Worm (Caenorhabditis elegans) whole organism, L4 larva: ENCODE data around the gene sgo-1.

ENCODE experiments used
- R02D3.7 ChIP-seq: fragments of 150-350 bp; sonication (generic microtip); optimal IDR thresholded peaks from 3 replicates; lab custom pipeline; 2014; ENCODE audit warnings: missing biosample characterization, missing genetic modification characterization
- ZK337.2 ChIP-seq: fragments of 200-800 bp; sonication (Bioruptor generic); IDR thresholded peaks from 2 replicates; pipeline ENCODE4 v1.3.6; 2022; ENCODE audit warnings: missing genetic modification reagents, missing genetic modification characterization, missing compliant biosample characterization
- ctbp-1 ChIP-seq: fragments of 200-800 bp; sonication (Bioruptor generic); IDR thresholded peaks from 2 replicates; pipeline ENCODE4 v1.3.6; 2022; ENCODE audit warnings: missing genetic modification reagents, missing genetic modification characterization, missing compliant biosample characterization
- lin-13 ChIP-seq: fragments of 150-350 bp; optimal IDR thresholded peaks from 2 replicates; lab custom pipeline; 2014; ENCODE audit warnings: missing biosample characterization, missing genetic modification reagents, missing genetic modification characterization
- madf-5 ChIP-seq, 2 experiments: fragments of 200-800 bp; sonication (Bioruptor generic); IDR thresholded peaks; 2 replicates each; pipeline ENCODE4 v1.3.6; 2022; ENCODE audit warnings: missing compliant biosample characterization in 2 of 2, missing genetic modification characterization in 2 of 2
- mep-1 ChIP-seq: fragments of 150-350 bp; sonication (generic microtip); optimal IDR thresholded peaks from 3 replicates; lab custom pipeline; 2014; ENCODE audit warnings: missing biosample characterization, missing genetic modification characterization
- mxl-2 ChIP-seq: fragments of 200-800 bp; sonication (Bioruptor generic); conservative IDR thresholded peaks from 2 replicates; pipeline ENCODE4 v1.3.6; 2022; ENCODE audit warnings: missing genetic modification reagents, missing genetic modification characterization, missing compliant biosample characterization
- nhr-11 ChIP-seq: fragments of 150-350 bp; optimal IDR thresholded peaks from 2 replicates; lab custom pipeline; 2014; ENCODE audit warnings: missing biosample characterization, missing genetic modification characterization
- nhr-111 ChIP-seq: fragments of 200-800 bp; sonication (Bioruptor generic); optimal IDR thresholded peaks from 2 replicates; lab custom pipeline; 2018; ENCODE audit warnings: mild to moderate bottlenecking, missing genetic modification characterization, missing compliant biosample characterization
- nhr-237 ChIP-seq: sonication (generic microtip); optimal IDR thresholded peaks from 2 replicates; lab custom pipeline; 2017; ENCODE audit warnings: missing biosample characterization, missing genetic modification characterization
- nhr-28 ChIP-seq: fragments of 150-350 bp; optimal IDR thresholded peaks from 2 replicates; lab custom pipeline; 2014; ENCODE audit warnings: missing biosample characterization, missing genetic modification characterization
- nhr-41 ChIP-seq: fragments of 200-800 bp; sonication (Bioruptor generic); IDR thresholded peaks from 2 replicates; pipeline ENCODE4 v1.3.6; 2022; ENCODE audit warnings: missing genetic modification reagents, missing genetic modification characterization, missing compliant biosample characterization
- nhr-77 ChIP-seq: fragments of 150-350 bp; optimal IDR thresholded peaks from 2 replicates; lab custom pipeline; 2014; ENCODE audit warnings: missing biosample characterization, missing genetic modification characterization

DNA sequence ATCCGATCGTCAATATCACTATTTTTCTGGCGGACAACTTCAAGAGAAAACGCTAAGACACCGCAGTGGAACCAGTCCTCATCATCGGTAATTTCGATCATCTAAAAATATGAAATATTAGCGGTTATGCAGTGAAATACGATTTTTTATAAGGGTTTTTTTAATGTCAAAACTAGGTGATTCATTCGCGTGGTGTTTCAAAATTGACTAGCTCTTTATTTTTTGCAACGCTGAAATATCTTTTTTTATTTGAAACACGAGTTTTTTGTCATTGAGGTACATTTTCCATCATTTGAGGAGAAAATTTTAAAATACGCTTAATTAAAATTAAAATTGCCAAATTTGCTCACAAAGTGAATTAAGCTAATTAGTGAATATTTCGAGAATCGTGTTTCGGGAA, 36.8 kb downstream of the sgo-1 start, which contains the start of gene dsb-3:
- TF ChIP-seq mep-1 (tag; lab: Kevin White, UChicago) (no peak), nhr-41 (GFP tag; lab: Robert Waterston, UW) (no peak), ctbp-1 (GFP tag; lab: Robert Waterston, UW) (no peak), madf-5 (GFP tag; IDR thresholded peaks at IDR 0.05; lab: Robert Waterston, UW) (no peak), lin-13 (GFP tag; lab: Kevin White, UChicago) (no peak), R02D3.7 (tag; lab: Kevin White, UChicago) (no peak), nhr-111 (GFP tag; lab: Kevin White, UChicago) (no peak), nhr-77 (tag; lab: Kevin White, UChicago) (no peak), mxl-2 (no peak), nhr-237 (tag; lab: Kevin White, UChicago) (no peak), nhr-11 (no peak), nhr-28 (tag; lab: Kevin White, UChicago) (no peak), ZK337.2 (GFP tag; lab: Robert Waterston, UW) (no peak)
